Worm (Caenorhabditis elegans) whole organism, young adult: ENCODE results near the gene tag-293.

Source experiments
- F49E8.2 ChIP-seq: sonication (generic microtip); optimal IDR thresholded peaks from 3 replicates; lab custom pipeline; 2017; ENCODE audit warnings: missing genetic modification characterization, mild to moderate bottlenecking, missing compliant biosample characterization, antibody characterized with exemption, moderate library complexity; ENCODE audit not compliant: insufficient read depth
- F52B5.7 ChIP-seq: sonication (generic microtip); optimal IDR thresholded peaks from 2 replicates; lab custom pipeline; 2016; ENCODE audit warnings: mild to moderate bottlenecking, missing genetic modification characterization, missing compliant biosample characterization
- F55B11.4 ChIP-seq: sonication (generic microtip); optimal IDR thresholded peaks from 2 replicates; lab custom pipeline; 2016; ENCODE audit warnings: missing compliant biosample characterization, missing genetic modification characterization, borderline replicate concordance; ENCODE audit not compliant: insufficient read depth
- F57A8.1 ChIP-seq: fragments of 200-800 bp; sonication (Bioruptor generic); optimal IDR thresholded peaks from 2 replicates; lab custom pipeline; 2018; ENCODE audit warnings: mild to moderate bottlenecking, missing genetic modification characterization, moderate library complexity, missing compliant biosample characterization
- F57C9.4 ChIP-seq: sonication (generic microtip); optimal IDR thresholded peaks from 2 replicates; lab custom pipeline; 2017; ENCODE audit warnings: mild to moderate bottlenecking, missing genetic modification characterization, missing compliant biosample characterization
- K11D2.4 ChIP-seq: fragments of 200-800 bp; sonication (Bioruptor generic); IDR thresholded peaks from 2 replicates; pipeline ENCODE4 v1.3.6; 2022; ENCODE audit warnings: missing genetic modification reagents, missing genetic modification characterization, missing compliant biosample characterization
- T26A5.8 ChIP-seq: sonication (generic microtip); optimal IDR thresholded peaks from 2 replicates; lab custom pipeline; 2016; ENCODE audit warnings: missing genetic modification characterization, missing compliant biosample characterization
- Y53G8AR.9 ChIP-seq: fragments of 200-800 bp; sonication (Bioruptor generic); conservative IDR thresholded peaks from 2 replicates; pipeline ENCODE4 v1.3.6; 2022; ENCODE audit warnings: missing genetic modification reagents, missing genetic modification characterization, missing compliant biosample characterization
- Y79H2A.3 ChIP-seq: fragments of 200-800 bp; sonication (Bioruptor generic); conservative IDR thresholded peaks from 2 replicates; pipeline ENCODE4 v1.3.6; 2022; ENCODE audit warnings: missing genetic modification reagents, missing genetic modification characterization, missing compliant biosample characterization
- akir-1 ChIP-seq: fragments of 200-800 bp; sonication (Bioruptor generic); optimal IDR thresholded peaks from 2 replicates; lab custom pipeline; 2018; ENCODE audit warnings: mild to moderate bottlenecking, missing genetic modification characterization, moderate library complexity, missing compliant biosample characterization
- aptf-2 ChIP-seq: fragments of 200-800 bp; sonication (Bioruptor generic); conservative IDR thresholded peaks from 2 replicates; pipeline ENCODE4 v1.3.6; 2022; ENCODE audit warnings: missing genetic modification reagents, missing genetic modification characterization, missing compliant biosample characterization
- bed-2 ChIP-seq: fragments of 200-800 bp; sonication (Bioruptor generic); IDR thresholded peaks from 2 replicates; pipeline ENCODE4 v1.3.6; 2022; ENCODE audit warnings: missing genetic modification reagents, missing genetic modification characterization, missing compliant biosample characterization
- ceh-100 ChIP-seq: fragments of 200-800 bp; sonication (Bioruptor generic); IDR thresholded peaks from 2 replicates; pipeline ENCODE4 v1.3.6; 2022; ENCODE audit warnings: missing genetic modification reagents, missing genetic modification characterization, missing compliant biosample characterization
- dox-1 ChIP-seq: fragments of 200-800 bp; sonication (Bioruptor generic); IDR thresholded peaks from 2 replicates; pipeline ENCODE4 v1.3.6; 2022; ENCODE audit warnings: missing genetic modification reagents, missing genetic modification characterization, missing compliant biosample characterization
- egl-18 ChIP-seq: fragments of 200-800 bp; sonication (Bioruptor generic); IDR thresholded peaks from 2 replicates; pipeline ENCODE4 v1.3.6; 2022; ENCODE audit warnings: missing genetic modification reagents, missing genetic modification characterization, missing compliant biosample characterization
- egl-44 ChIP-seq: fragments of 200-800 bp; sonication (Bioruptor generic); IDR thresholded peaks from 2 replicates; pipeline ENCODE4 v1.3.6; 2022; ENCODE audit warnings: missing genetic modification reagents, missing genetic modification characterization, missing compliant biosample characterization
- ets-4 ChIP-seq: fragments of 200-800 bp; sonication (Bioruptor generic); optimal IDR thresholded peaks from 2 replicates; lab custom pipeline; 2018; ENCODE audit warnings: mild to moderate bottlenecking, missing genetic modification characterization, missing compliant biosample characterization
- fkh-3 ChIP-seq: sonication (generic microtip); optimal IDR thresholded peaks from 2 replicates; lab custom pipeline; 2016; ENCODE audit warnings: mild to moderate bottlenecking, missing genetic modification characterization, missing compliant biosample characterization
- him-1 ChIP-seq: sonication (generic microtip); optimal IDR thresholded peaks from 2 replicates; lab custom pipeline; 2016; ENCODE audit warnings: missing genotype, missing genetic modification reagents, missing genetic modification characterization, missing compliant biosample characterization
- hmg-1.2 ChIP-seq: fragments of 200-800 bp; sonication (Bioruptor generic); IDR thresholded peaks from 2 replicates; pipeline ENCODE4 v1.3.6; 2022; ENCODE audit warnings: missing genetic modification reagents, missing genetic modification characterization, missing compliant biosample characterization
- hmg-20 ChIP-seq: fragments of 200-800 bp; sonication (Bioruptor generic); IDR thresholded peaks from 2 replicates; pipeline ENCODE4 v1.3.6; 2022; ENCODE audit warnings: missing genetic modification reagents, missing genetic modification characterization, missing compliant biosample characterization
- madf-6 ChIP-seq: fragments of 200-800 bp; sonication (Bioruptor generic); IDR thresholded peaks from 2 replicates; pipeline ENCODE4 v1.3.6; 2022; ENCODE audit warnings: missing genetic modification reagents, missing genetic modification characterization, missing compliant biosample characterization
- mel-28 ChIP-seq: sonication (generic microtip); optimal IDR thresholded peaks from 2 replicates; lab custom pipeline; 2016; ENCODE audit warnings: borderline replicate concordance, mild to moderate bottlenecking, missing genetic modification characterization, missing compliant biosample characterization
- nfya-1 ChIP-seq: sonication (generic microtip); optimal IDR thresholded peaks from 2 replicates; lab custom pipeline; 2017; ENCODE audit warnings: antibody characterized with exemption, missing compliant biosample characterization, missing genetic modification characterization, borderline replicate concordance; ENCODE audit not compliant: insufficient read depth
- nfya-2 ChIP-seq: fragments of 200-800 bp; sonication (Bioruptor generic); IDR thresholded peaks from 2 replicates; pipeline ENCODE4 v1.3.6; 2022; ENCODE audit warnings: missing genetic modification reagents, missing genetic modification characterization, missing compliant biosample characterization
- nfyb-1 ChIP-seq: fragments of 200-800 bp; sonication (Bioruptor generic); IDR thresholded peaks from 2 replicates; pipeline ENCODE4 v1.3.6; 2022; ENCODE audit warnings: missing genetic modification reagents, missing genetic modification characterization, missing compliant biosample characterization
- nhr-179 ChIP-seq: sonication (generic microtip); optimal IDR thresholded peaks from 2 replicates; lab custom pipeline; 2016; ENCODE audit warnings: mild to moderate bottlenecking, missing genetic modification characterization, missing compliant biosample characterization
- nhr-90 ChIP-seq: sonication (generic microtip); optimal IDR thresholded peaks from 2 replicates; lab custom pipeline; 2016; ENCODE audit warnings: missing genotype, mild to moderate bottlenecking, missing genetic modification characterization, missing compliant biosample characterization
- pha-4 ChIP-seq: fragments of 150-350 bp; sonication (generic microtip); optimal IDR thresholded peaks from 2 replicates; lab custom pipeline; 2014; ENCODE audit warnings: missing biosample characterization, missing genetic modification reagents, missing genetic modification characterization
- sdz-38 ChIP-seq: sonication (generic microtip); optimal IDR thresholded peaks from 2 replicates; lab custom pipeline; 2016; ENCODE audit warnings: missing genotype, missing genetic modification characterization, missing compliant biosample characterization
- snpc-1.1 ChIP-seq: sonication (generic microtip); optimal IDR thresholded peaks from 2 replicates; lab custom pipeline; 2017; ENCODE audit warnings: missing genetic modification characterization, mild to moderate bottlenecking, missing compliant biosample characterization, antibody characterized with exemption, moderate library complexity, missing genotype, missing genetic modification reagents; ENCODE audit not compliant: insufficient read depth
- snpc-4 ChIP-seq, 5 experiments: fragments of 150-350 bp in 1 of 5; sonication (generic microtip) in 4 of 5; optimal IDR thresholded peaks; 2 replicates each; lab custom pipeline; 2014 to 2018; ENCODE audit warnings: missing genetic modification characterization in 5 of 5, missing biosample characterization in 3 of 5, antibody characterized with exemption in 2 of 5, mild to moderate bottlenecking in 2 of 5, missing compliant biosample characterization in 2 of 5, missing genotype in 2 of 5, moderate library complexity in 2 of 5, missing genetic modification reagents in 1 of 5
- tbx-9 ChIP-seq: sonication (generic microtip); optimal IDR thresholded peaks from 2 replicates; lab custom pipeline; 2016; ENCODE audit warnings: borderline replicate concordance, missing genetic modification characterization, inconsistent platforms, missing compliant biosample characterization
- tlf-1 ChIP-seq: fragments of 200-800 bp; sonication (Bioruptor generic); optimal IDR thresholded peaks from 2 replicates; lab custom pipeline; 2018; ENCODE audit warnings: mild to moderate bottlenecking, missing genetic modification characterization, missing compliant biosample characterization
- unc-62 ChIP-seq: fragments of 150-350 bp; optimal IDR thresholded peaks from 2 replicates; lab custom pipeline; 2014; ENCODE audit warnings: missing biosample characterization, missing genetic modification reagents, missing genetic modification characterization
- xnd-1 ChIP-seq: sonication (generic microtip); optimal IDR thresholded peaks from 2 replicates; lab custom pipeline; 2016; ENCODE audit warnings: missing genotype, missing genetic modification reagents, missing genetic modification characterization, missing compliant biosample characterization
- zfh-2 ChIP-seq: fragments of 200-800 bp; sonication (Bioruptor generic); conservative IDR thresholded peaks from 2 replicates; pipeline ENCODE4 v1.3.6; 2022; ENCODE audit warnings: missing genetic modification reagents, missing genetic modification characterization, missing compliant biosample characterization
- ztf-18 ChIP-seq: sonication (generic microtip); optimal IDR thresholded peaks from 2 replicates; lab custom pipeline; 2016; ENCODE audit warnings: missing genotype, mild to moderate bottlenecking, missing genetic modification characterization, missing compliant biosample characterization
- ztf-26 ChIP-seq: sonication (generic microtip); optimal IDR thresholded peaks from 2 replicates; lab custom pipeline; 2017; ENCODE audit warnings: missing genetic modification characterization, missing compliant biosample characterization
- ztf-3 ChIP-seq: fragments of 200-800 bp; sonication (Bioruptor generic); optimal IDR thresholded peaks from 2 replicates; lab custom pipeline; 2018; ENCODE audit warnings: mild to moderate bottlenecking, missing genetic modification characterization, missing compliant biosample characterization
- ztf-6 ChIP-seq: fragments of 200-800 bp; sonication (Bioruptor generic); IDR thresholded peaks from 2 replicates; pipeline ENCODE4 v1.3.6; 2022; ENCODE audit warnings: missing genetic modification reagents, missing genetic modification characterization, missing compliant biosample characterization

The tag-293 gene

DNA sequence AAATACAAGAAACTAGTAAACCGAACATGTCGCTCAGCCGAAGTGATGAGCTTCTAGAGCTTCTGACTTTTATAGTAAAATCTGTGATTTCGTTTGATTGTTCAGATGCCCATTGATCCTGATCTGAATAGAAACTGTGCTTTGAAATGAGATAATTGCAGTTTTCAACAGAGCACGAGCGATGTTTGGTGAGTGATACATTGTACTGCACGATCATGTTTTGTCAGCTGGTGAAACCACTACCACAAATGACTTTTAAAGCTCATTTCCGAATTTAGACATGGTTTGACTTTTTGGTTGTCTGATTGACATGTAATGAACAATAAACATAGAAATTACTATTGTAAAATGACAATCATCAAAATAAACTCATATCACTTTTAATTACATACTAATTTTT lies at the start of gene tag-293:
Gene tag-293, minus strand, starts transcription at position 101 of the 400 bp plus-strand sequence.
- no peak for TF ChIP-seq ztf-26
- no peak for TF ChIP-seq tlf-1 (GFP tag; lab: Kevin White, UChicago)
- no peak for TF ChIP-seq tbx-9
- no peak for TF ChIP-seq madf-6 (GFP tag; lab: Robert Waterston, UW)
- TF ChIP-seq ztf-6 (GFP tag; lab: Robert Waterston, UW), result no peak
- TF ChIP-seq zfh-2 (GFP tag; lab: Robert Waterston, UW), result no peak
- no peak for TF ChIP-seq hmg-20 (GFP tag; lab: Robert Waterston, UW)
- TF ChIP-seq pha-4, result no peak
- TF ChIP-seq sdz-38, result no peak
- TF ChIP-seq F52B5.7, result no peak

ce11 chrV:7403501-7403900 lies 48.1 kb upstream of the tag-293 start:
- TF ChIP-seq F52B5.7 (no peak), F57C9.4 (no peak), nhr-179 (tag; lab: Kevin White, UChicago) (no peak), F49E8.2 (tag; lab: Kevin White, UChicago) (no peak), nfya-1 (no peak), F57A8.1 (GFP tag; lab: Kevin White, UChicago) (no peak), xnd-1 (tag; lab: Kevin White, UChicago) (no peak), snpc-1.1 (tag; lab: Kevin White, UChicago) (no peak), nfyb-1 (GFP tag; lab: Robert Waterston, UW) (no peak), unc-62 (GFP tag; lab: Kevin White, UChicago) (no peak)

DNA sequence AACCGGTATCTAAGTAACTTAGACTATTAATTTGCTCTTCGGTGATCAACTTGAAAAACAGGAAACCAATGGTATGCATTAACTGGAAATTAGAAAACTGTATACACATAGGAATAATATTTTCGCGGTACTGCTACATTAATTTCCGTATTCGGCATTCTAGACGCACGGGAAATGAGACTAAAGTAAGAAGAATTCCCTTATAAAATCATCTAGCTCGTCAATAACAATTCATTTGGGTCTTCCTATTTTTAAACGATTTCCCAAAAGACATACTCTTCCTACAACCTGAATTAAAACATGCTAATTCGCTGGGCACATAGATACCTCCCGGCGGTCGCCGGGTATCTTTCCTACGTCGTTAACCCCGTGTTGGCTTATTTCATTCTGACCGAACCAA lies 47.0 kb upstream of the tag-293 start, which contains the start of gene srj-13:
Gene srj-13, plus strand, starts transcription at position 301 of the 400 bp plus-strand sequence.
- no peak for TF ChIP-seq mel-28
- TF ChIP-seq sdz-38, result no peak
- TF ChIP-seq Y79H2A.3 (GFP tag; lab: Robert Waterston, UW), result no peak
- no peak for TF ChIP-seq F52B5.7
- no peak for TF ChIP-seq ets-4 (GFP tag; lab: Kevin White, UChicago)
- no peak for TF ChIP-seq fkh-3
- TF ChIP-seq K11D2.4, result no peak
- TF ChIP-seq snpc-4 (GFP tag; optimal IDR thresholded peaks at IDR 0.05; lab: Kevin White, UChicago), result no peak
- TF ChIP-seq snpc-4 (tag; optimal IDR thresholded peaks at IDR 0.05; lab: Kevin White, UChicago), result no peak
- TF ChIP-seq dox-1 (GFP tag; lab: Robert Waterston, UW), result no peak
- no peak for TF ChIP-seq T26A5.8 (tag; lab: Kevin White, UChicago)
- TF ChIP-seq nhr-179 (tag; lab: Kevin White, UChicago), result no peak
- TF ChIP-seq ceh-100 (GFP tag; lab: Robert Waterston, UW), result no peak
- TF ChIP-seq akir-1, result no peak
- no peak for TF ChIP-seq ztf-18 (tag; lab: Kevin White, UChicago)
- no peak for TF ChIP-seq Y53G8AR.9
- no peak for TF ChIP-seq bed-2 (GFP tag; lab: Robert Waterston, UW)

- no peak for TF ChIP-seq Y79H2A.3 (GFP tag; lab: Robert Waterston, UW)
- TF ChIP-seq hmg-1.2 (GFP tag; lab: Robert Waterston, UW), result no peak
- no peak for TF ChIP-seq F55B11.4
- no peak for TF ChIP-seq ztf-3
- TF ChIP-seq him-1 (tag; lab: Kevin White, UChicago), result no peak
- no peak for TF ChIP-seq nhr-90 (tag; lab: Kevin White, UChicago)
- no peak for TF ChIP-seq egl-44 (GFP tag; lab: Robert Waterston, UW)
- TF ChIP-seq sdz-38, result no peak
- TF ChIP-seq egl-18 (GFP tag; lab: Robert Waterston, UW), result no peak
- no peak for TF ChIP-seq aptf-2 (GFP tag; lab: Robert Waterston, UW)
- TF ChIP-seq nfya-2, result no peak
Observed at ce11 chrV:7400588-7400987, 45.2 kb upstream of the tag-293 start, which contains the start of gene srx-60. TSS of gene srx-60 (plus strand) at chrV:7400888.
